Fruit fly (Drosophila melanogaster) whole organism, embryonic: ENCODE data around the gene CG15880.

ENCODE experiments used
- Ada2b ChIP-seq: fragments of 200-800 bp; sonication (Bioruptor generic); IDR thresholded peaks from 2 replicates; pipeline ENCODE4 v1.3.6; 2022; ENCODE audit warnings: missing biosample characterization, missing genetic modification characterization
- Atf3 ChIP-seq: fragments of 200-800 bp; sonication (Bioruptor generic); optimal IDR thresholded peaks from 3 replicates; lab custom pipeline; 2016; ENCODE audit warnings: missing biosample characterization, missing genetic modification characterization
- Awh ChIP-seq: fragments of 200-800 bp; sonication (Bioruptor generic); IDR thresholded peaks from 2 replicates; pipeline ENCODE4, ENCODE4 v1.3.6; 2022; ENCODE audit warnings: missing biosample characterization, missing genetic modification characterization
- B-H1 ChIP-seq: fragments of 200-800 bp; sonication (Bioruptor generic); IDR thresholded peaks from 3 replicates; pipeline ENCODE4 v1.3.6; 2022; ENCODE audit warnings: missing biosample characterization, missing genetic modification characterization
- B-H2 ChIP-seq: fragments of 200-800 bp; sonication (Bioruptor generic); optimal IDR thresholded peaks from 2 replicates; lab custom pipeline; 2018; ENCODE audit warnings: missing biosample characterization, mild to moderate bottlenecking, missing genetic modification characterization
- C15 ChIP-seq: fragments of 200-800 bp; sonication (Bioruptor generic); IDR thresholded peaks from 3 replicates; pipeline ENCODE4 v1.3.6; 2022; ENCODE audit warnings: missing biosample characterization, missing genetic modification characterization
- CG10209 ChIP-seq: fragments of 200-800 bp; sonication (Bioruptor generic); optimal IDR thresholded peaks from 3 replicates; lab custom pipeline; 2017; ENCODE audit warnings: missing biosample characterization, mild to moderate bottlenecking, missing genetic modification characterization, missing genetic modification reagents
- CG12659 ChIP-seq: fragments of 200-800 bp; sonication (Bioruptor generic); optimal IDR thresholded peaks from 3 replicates; lab custom pipeline; 2017; ENCODE audit warnings: mild to moderate bottlenecking, missing biosample characterization, missing genetic modification reagents, missing genetic modification characterization
- CG13123 ChIP-seq: fragments of 200-800 bp; sonication (Bioruptor generic); optimal IDR thresholded peaks from 2 replicates; lab custom pipeline; 2016; ENCODE audit warnings: missing biosample characterization, missing genetic modification characterization
- CG13296 ChIP-seq: fragments of 200-800 bp; sonication (Bioruptor generic); optimal IDR thresholded peaks from 3 replicates; lab custom pipeline; 2018; ENCODE audit warnings: missing biosample characterization, mild to moderate bottlenecking, missing genetic modification characterization
- CG15696 ChIP-seq: fragments of 200-800 bp; sonication (Bioruptor generic); optimal IDR thresholded peaks from 2 replicates; lab custom pipeline; 2019; ENCODE audit warnings: missing biosample characterization, mild to moderate bottlenecking, missing genetic modification characterization, moderate library complexity
- CG16863 ChIP-seq: fragments of 200-800 bp; sonication (Bioruptor generic); optimal IDR thresholded peaks from 3 replicates; lab custom pipeline; 2016; ENCODE audit warnings: missing biosample characterization, missing genetic modification characterization
- CG31388 ChIP-seq: fragments of 200-800 bp; sonication (Bioruptor generic); optimal IDR thresholded peaks from 2 replicates; lab custom pipeline; 2016; ENCODE audit warnings: missing biosample characterization, missing genetic modification characterization
- CG3163 ChIP-seq: fragments of 200-800 bp; sonication (Bioruptor generic); optimal IDR thresholded peaks from 3 replicates; lab custom pipeline; 2016; ENCODE audit warnings: missing biosample characterization, missing genetic modification characterization
- CG6765 ChIP-seq: fragments of 200-800 bp; sonication (Bioruptor generic); optimal IDR thresholded peaks from 3 replicates; lab custom pipeline; 2017; ENCODE audit warnings: missing biosample characterization, mild to moderate bottlenecking, missing genetic modification characterization
- CG7357 ChIP-seq: fragments of 200-800 bp; sonication (Bioruptor generic); IDR thresholded peaks from 3 replicates; pipeline ENCODE4 v1.3.6; 2022; ENCODE audit warnings: missing biosample characterization, missing genetic modification characterization
- CG7928 ChIP-seq: fragments of 200-800 bp; sonication (Bioruptor generic); optimal IDR thresholded peaks from 2 replicates; lab custom pipeline; 2017; ENCODE audit warnings: missing biosample characterization, mild to moderate bottlenecking, missing genetic modification characterization
- CG7963 ChIP-seq: fragments of 200-800 bp; sonication (Bioruptor generic); IDR thresholded peaks from 3 replicates; pipeline ENCODE4 v1.3.6; 2022; ENCODE audit warnings: missing biosample characterization, missing genetic modification characterization; ENCODE audit not compliant: partially characterized antibody
- CG9437 ChIP-seq: fragments of 200-800 bp; sonication (Bioruptor generic); optimal IDR thresholded peaks from 2 replicates; lab custom pipeline; 2018; ENCODE audit warnings: missing biosample characterization, mild to moderate bottlenecking, missing genetic modification characterization
- CrebB ChIP-seq: fragments of 200-800 bp; sonication (Bioruptor generic); optimal IDR thresholded peaks from 3 replicates; lab custom pipeline; 2018; ENCODE audit warnings: missing biosample characterization, mild to moderate bottlenecking, missing genetic modification characterization
- Dek ChIP-seq: fragments of 200-800 bp; sonication (Bioruptor generic); optimal IDR thresholded peaks from 3 replicates; lab custom pipeline; 2019; ENCODE audit warnings: missing biosample characterization, mild to moderate bottlenecking, missing genetic modification characterization, moderate library complexity
- Dip3 ChIP-seq: fragments of 200-800 bp; sonication (Bioruptor generic); optimal IDR thresholded peaks from 3 replicates; lab custom pipeline; 2016; ENCODE audit warnings: missing biosample characterization, missing genetic modification characterization
- Drgx ChIP-seq: fragments of 200-800 bp; sonication (Bioruptor generic); IDR thresholded peaks from 2 replicates; pipeline ENCODE4 v1.3.6; 2022; ENCODE audit warnings: missing biosample characterization, missing genetic modification characterization
- Eip74EF ChIP-seq, 2 experiments: fragments of 200-800 bp in 1 of 2; fragments of >200 bp in 1 of 2; sonication (Bioruptor generic) in 1 of 2; optimal IDR thresholded peaks; 2 replicates each; lab custom pipeline; 2017 to 2019; ENCODE audit warnings: missing biosample characterization in 2 of 2, missing genetic modification characterization in 2 of 2, mild to moderate bottlenecking in 1 of 2, moderate library complexity in 1 of 2
- Ets65A ChIP-seq: fragments of 200-800 bp; sonication (Bioruptor generic); peaks from one replicate; lab custom pipeline; 2016; ENCODE audit warnings: missing biosample characterization, missing genetic modification characterization
- GATAe ChIP-seq: fragments of 200-800 bp; sonication (Bioruptor generic); conservative IDR thresholded peaks from 2 replicates; pipeline ENCODE4 v1.3.6; 2022; ENCODE audit warnings: missing biosample characterization, missing genetic modification characterization
- Hey ChIP-seq: fragments of 200-800 bp; sonication (Bioruptor generic); optimal IDR thresholded peaks from 3 replicates; lab custom pipeline; 2018; ENCODE audit warnings: missing biosample characterization, mild to moderate bottlenecking, missing genetic modification characterization
- Rx ChIP-seq: fragments of 200-800 bp; sonication (Bioruptor generic); IDR thresholded peaks from 2 replicates; pipeline ENCODE4 v1.3.6; 2022; ENCODE audit warnings: missing biosample characterization, missing genetic modification characterization
- Ssrp ChIP-seq: fragments of 200-800 bp; sonication (Bioruptor generic); optimal IDR thresholded peaks from 2 replicates; lab custom pipeline; 2018; ENCODE audit warnings: missing biosample characterization, mild to moderate bottlenecking, missing genetic modification characterization, moderate library complexity
- Taf1 ChIP-seq: fragments of 200-800 bp; sonication (Bioruptor generic); IDR thresholded peaks from 2 replicates; pipeline ENCODE4 v1.3.6; 2022; ENCODE audit warnings: missing biosample characterization, missing genetic modification characterization
- Tbp ChIP-seq: fragments of >200 bp; optimal IDR thresholded peaks from 2 replicates; lab custom pipeline; 2018; ENCODE audit warnings: missing biosample characterization, missing genetic modification characterization
- Trl ChIP-seq, 3 experiments: fragments of >200 bp in 2 of 3; fragments of 200-800 bp in 1 of 3; sonication (Bioruptor generic) in 1 of 3; optimal IDR thresholded peaks; 2 replicates in 1 of 3; 3 replicates in 2 of 3; lab custom pipeline; 2016 to 2017; ENCODE audit warnings: missing biosample characterization in 1 of 3, missing genetic modification characterization in 1 of 3
- crc ChIP-seq: fragments of 200-800 bp; sonication (Bioruptor generic); optimal IDR thresholded peaks from 2 replicates; lab custom pipeline; 2016; ENCODE audit warnings: missing biosample characterization, missing genetic modification characterization
- fd64A ChIP-seq: fragments of 200-800 bp; sonication (Bioruptor generic); optimal IDR thresholded peaks from 3 replicates; lab custom pipeline; 2018; ENCODE audit warnings: missing biosample characterization, mild to moderate bottlenecking, missing genetic modification characterization
- fd96Cb ChIP-seq: fragments of 200-800 bp; sonication (Bioruptor generic); optimal IDR thresholded peaks from 2 replicates; lab custom pipeline; 2018; ENCODE audit warnings: missing biosample characterization, mild to moderate bottlenecking, missing genetic modification characterization, moderate library complexity
- ham ChIP-seq: fragments of 200-800 bp; sonication (Bioruptor generic); IDR thresholded peaks from 2 replicates; pipeline ENCODE4 v1.3.6; 2022; ENCODE audit warnings: missing biosample characterization, missing genetic modification characterization
- hb ChIP-seq: fragments of 200-800 bp; sonication (Bioruptor generic); IDR thresholded peaks from 3 replicates; pipeline ENCODE4 v1.3.6; 2022; ENCODE audit warnings: missing biosample characterization, missing genetic modification characterization; ENCODE audit not compliant: partially characterized antibody
- jing ChIP-seq: fragments of 200-800 bp; sonication (Bioruptor generic); optimal IDR thresholded peaks from 2 replicates; lab custom pipeline; 2018; ENCODE audit warnings: missing biosample characterization, mild to moderate bottlenecking, missing genetic modification characterization
- kah ChIP-seq: fragments of 200-800 bp; sonication (Bioruptor generic); optimal IDR thresholded peaks from 2 replicates; lab custom pipeline; 2018; ENCODE audit warnings: missing biosample characterization, mild to moderate bottlenecking, missing genetic modification characterization
- ken ChIP-seq: fragments of 200-800 bp; sonication (Bioruptor generic); IDR thresholded peaks from 3 replicates; pipeline ENCODE4 v1.3.6; 2022; ENCODE audit warnings: missing biosample characterization, missing genetic modification characterization
- lola ChIP-seq, 3 experiments: fragments of >200 bp in 2 of 3; fragments of 200-800 bp in 1 of 3; sonication (Bioruptor generic) in 1 of 3; optimal IDR thresholded peaks; 2 replicates each; lab custom pipeline; 2017 to 2019; ENCODE audit warnings: missing biosample characterization in 3 of 3, missing genetic modification characterization in 3 of 3, mild to moderate bottlenecking in 1 of 3, moderate library complexity in 1 of 3
- nau ChIP-seq: fragments of 200-800 bp; sonication (Bioruptor generic); optimal IDR thresholded peaks from 3 replicates; lab custom pipeline; 2017; ENCODE audit warnings: missing biosample characterization, mild to moderate bottlenecking, missing genetic modification characterization, missing genetic modification reagents
- nerfin-1 ChIP-seq: fragments of 200-800 bp; sonication (Bioruptor generic); optimal IDR thresholded peaks from 3 replicates; lab custom pipeline; 2019; ENCODE audit warnings: missing biosample characterization, mild to moderate bottlenecking, missing genetic modification characterization, moderate library complexity
- onecut ChIP-seq: fragments of 200-800 bp; sonication (Bioruptor generic); IDR thresholded peaks from 2 replicates; pipeline ENCODE4 v1.3.6; 2022; ENCODE audit warnings: missing biosample characterization, missing genetic modification characterization
- pan ChIP-seq, 4 experiments: fragments of >200 bp in 3 of 4; fragments of 200-800 bp in 1 of 4; sonication (Bioruptor generic) in 1 of 4; optimal IDR thresholded peaks in 3 of 4; IDR thresholded peaks in 1 of 4; 2 replicates each; pipeline versions ENCODE4 v1.3.6 to Lab custom; 2017 to 2022; ENCODE audit warnings: missing biosample characterization in 2 of 4, missing genetic modification characterization in 2 of 4, mixed read lengths in 1 of 4
- pb ChIP-seq: fragments of 200-800 bp; sonication (Bioruptor generic); optimal IDR thresholded peaks from 3 replicates; lab custom pipeline; 2016; ENCODE audit warnings: missing biosample characterization, missing genetic modification characterization
- sima ChIP-seq: fragments of 200-800 bp; sonication (Bioruptor generic); optimal IDR thresholded peaks from 2 replicates; lab custom pipeline; 2016; ENCODE audit warnings: missing biosample characterization, missing genetic modification characterization
- tin ChIP-seq: fragments of 200-800 bp; sonication (Bioruptor generic); optimal IDR thresholded peaks from 3 replicates; lab custom pipeline; 2016; ENCODE audit warnings: missing biosample characterization, missing genetic modification characterization
- zen2 ChIP-seq: fragments of 200-800 bp; sonication (Bioruptor generic); IDR thresholded peaks from 3 replicates; pipeline ENCODE4 v1.3.6; 2022; ENCODE audit warnings: missing biosample characterization, missing genetic modification characterization; ENCODE audit not compliant: partially characterized antibody

CG15880 gene

DNA sequence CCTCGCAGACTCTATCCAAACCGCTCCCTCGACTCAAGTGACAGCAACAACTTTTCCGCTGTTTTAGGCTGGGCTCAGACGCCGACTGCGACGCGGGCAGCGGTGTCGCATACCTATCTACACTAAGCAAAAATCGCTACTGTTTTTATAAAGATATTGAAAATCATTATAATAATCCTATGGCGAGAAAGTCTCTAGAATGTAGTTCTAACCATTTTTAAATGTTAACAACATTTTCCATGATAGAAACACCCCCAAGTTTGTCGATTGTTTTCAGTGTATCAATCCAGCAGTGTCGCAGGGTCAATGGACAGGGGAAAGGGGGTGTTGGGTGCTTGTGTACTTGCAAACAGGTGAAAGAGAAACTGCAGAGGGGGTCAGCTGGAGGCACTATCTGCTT, 48.1 kb upstream of the CG15880 start (continued):
- no peak for TF ChIP-seq zen2 (GFP tag; lab: Robert Waterston, UW)
- peak; percentile 89 for TF ChIP-seq pb (GFP tag; lab: Kevin White, UChicago)
- peak; percentile 92 for TF ChIP-seq CG13123 (GFP tag; lab: Kevin White, UChicago)
- TF ChIP-seq CG15696 (tag; lab: Kevin White, UChicago): peak; percentile 91
- peak; percentile 97 for TF ChIP-seq Ada2b (GFP tag; lab: Robert Waterston, UW)
- peak; percentile 94 for TF ChIP-seq CG13296 (GFP tag; lab: Kevin White, UChicago)
- TF ChIP-seq CG9437 (GFP tag; lab: Kevin White, UChicago): peak; percentile 89
- peak; percentile 94 for TF ChIP-seq CrebB (tag; lab: Kevin White, UChicago)
- TF ChIP-seq pan (optimal IDR thresholded peaks at IDR 0.05; lab: Kevin White, UChicago): no peak
- peak in 1 of 2 experiments; percentile 97 for TF ChIP-seq pan (GFP tag; optimal IDR thresholded peaks at IDR 0.05 in 1 of 2, IDR thresholded peaks at IDR 0.05 in 1 of 2)
- peak; percentile 91 for TF ChIP-seq fd64A (GFP tag; lab: Kevin White, UChicago)
- no peak for TF ChIP-seq Trl (optimal IDR thresholded peaks at IDR 0.05; lab: Kevin White, UChicago)
- TF ChIP-seq Trl (GFP tag; optimal IDR thresholded peaks at IDR 0.05; lab: Kevin White, UChicago): peak; percentile 96
- peak; percentile 82 for TF ChIP-seq B-H2 (GFP tag; lab: Kevin White, UChicago)
- peak; percentile 78 for TF ChIP-seq Hey (tag; lab: Kevin White, UChicago)
- peak; percentile 88 for TF ChIP-seq sima (GFP tag; lab: Kevin White, UChicago)
- peak; percentile 78 for TF ChIP-seq ham (GFP tag; lab: Robert Waterston, UW)
- peak; percentile 87 for TF ChIP-seq Atf3 (GFP tag; lab: Kevin White, UChicago)
- peak; percentile 98 for TF ChIP-seq Drgx
- TF ChIP-seq GATAe (GFP tag; lab: Robert Waterston, UW): peak; percentile 56
- peak; percentile 95 for TF ChIP-seq Ssrp
- peak; percentile 77 for TF ChIP-seq CG7928 (GFP tag; lab: Kevin White, UChicago)
- peak; percentile 96 for TF ChIP-seq Dip3 (GFP tag; lab: Kevin White, UChicago)
- peak; percentile 95 for TF ChIP-seq fd96Cb
- TF ChIP-seq CG16863 (GFP tag; lab: Kevin White, UChicago): peak; percentile 96
- TF ChIP-seq kah: peak; percentile 91
- TF ChIP-seq nerfin-1 (tag; lab: Kevin White, UChicago): peak; percentile 92
- peak; percentile 87 for TF ChIP-seq CG31388 (GFP tag; lab: Kevin White, UChicago)
- peak; percentile 80 for TF ChIP-seq CG6765 (GFP tag; lab: Kevin White, UChicago)
- TF ChIP-seq Dek (tag; lab: Kevin White, UChicago): peak; percentile 96
- peak; percentile 95 for TF ChIP-seq tin (GFP tag; lab: Kevin White, UChicago)
- peak; percentile 97 for TF ChIP-seq ken (GFP tag; lab: Robert Waterston, UW)
- TF ChIP-seq Tbp: no peak
- peak; percentile 96 for TF ChIP-seq CG12659 (GFP tag; lab: Kevin White, UChicago)
- TF ChIP-seq hb (GFP tag; lab: Robert Waterston, UW): no peak
- no peak for TF ChIP-seq CG7963
- TF ChIP-seq lola (GFP tag; optimal IDR thresholded peaks at IDR 0.05; lab: Kevin White, UChicago): peak in 1 of 3 experiments; percentile 93
- peak; percentile 95 for TF ChIP-seq B-H1 (GFP tag; lab: Robert Waterston, UW)
- TF ChIP-seq CG10209: peak; percentile 95
- TF ChIP-seq Rx (GFP tag; lab: Robert Waterston, UW): peak; percentile 96
- TF ChIP-seq crc (GFP tag; lab: Kevin White, UChicago): peak; percentile 94
- TF ChIP-seq onecut (GFP tag; lab: Robert Waterston, UW): peak; percentile 93
- peak; percentile 94 for TF ChIP-seq C15 (GFP tag; lab: Robert Waterston, UW)
- peak; percentile 94 for TF ChIP-seq Awh (GFP tag; lab: Robert Waterston, UW)
- peak; percentile 99 for TF ChIP-seq Ets65A (GFP tag; lab: Kevin White, UChicago)
- peak; percentile 92 for TF ChIP-seq nau (GFP tag; lab: Kevin White, UChicago)
- peak in 1 of 2 experiments; percentile 94 for TF ChIP-seq Eip74EF (GFP tag; optimal IDR thresholded peaks at IDR 0.05; lab: Kevin White, UChicago)
- TF ChIP-seq CG7357 (GFP tag; lab: Robert Waterston, UW): peak; percentile 88
- TF ChIP-seq CG3163 (GFP tag; lab: Kevin White, UChicago): peak; percentile 70
- peak; percentile 94 for TF ChIP-seq jing (GFP tag; lab: Kevin White, UChicago)
- peak; percentile 84 for TF ChIP-seq Taf1 (GFP tag; lab: Robert Waterston, UW)
